Worm (Caenorhabditis elegans): ENCODE data around the gene nlp-66.

Gene nlp-66

DNA sequence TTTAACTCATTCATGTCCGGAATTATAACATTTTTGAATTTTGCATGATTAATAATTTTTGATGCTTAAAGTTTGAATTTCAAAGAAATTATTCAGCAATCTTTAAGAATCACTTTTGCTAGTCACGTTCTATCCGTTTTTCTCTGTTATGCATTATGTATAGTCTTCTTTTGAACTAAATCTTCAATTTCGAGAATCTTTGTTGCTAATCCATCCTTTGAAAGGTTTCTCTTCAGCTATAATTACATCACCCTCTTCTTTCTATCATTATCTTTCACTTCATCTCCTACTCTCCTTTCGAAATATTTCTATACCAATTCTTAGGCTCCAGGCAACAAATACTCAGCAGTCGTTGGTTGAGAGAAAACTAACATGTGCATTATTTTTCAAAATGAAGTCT is 34.9 kb upstream of the nlp-66 start:
- TF ChIP-seq mec-3 (tag; optimal IDR thresholded peaks at IDR 0.05; ENCODE audit: borderline replicate concordance) (no peak), ceh-18 (tag; optimal IDR thresholded peaks at IDR 0.05) (no peak), nhr-232 (tag; optimal IDR thresholded peaks at IDR 0.05) (no peak), ceh-45 (GFP tag; IDR thresholded peaks at IDR 0.05) (no peak), pax-1 (tag; optimal IDR thresholded peaks at IDR 0.05) (no peak), hlh-6 (tag; optimal IDR thresholded peaks at IDR 0.05) (no peak), ceh-2 (tag; optimal IDR thresholded peaks at IDR 0.05) (no peak), T23F11.4 (GFP tag; optimal IDR thresholded peaks at IDR 0.05) (no peak)

- TF ChIP-seq ceh-18 (tag; optimal IDR thresholded peaks at IDR 0.05) (no peak), tbx-2 (tag; optimal IDR thresholded peaks at IDR 0.05) (no peak), ref-2 (tag; optimal IDR thresholded peaks at IDR 0.05) (no peak), ttx-3 (tag; optimal IDR thresholded peaks at IDR 0.05) (no peak), pat-9 (tag; optimal IDR thresholded peaks at IDR 0.05) (no peak), ets-4 (tag; optimal IDR thresholded peaks at IDR 0.05) (no peak), ceh-2 (tag; optimal IDR thresholded peaks at IDR 0.05) (no peak), sox-4 (tag; optimal IDR thresholded peaks at IDR 0.05) (no peak), unc-42 (tag; optimal IDR thresholded peaks at IDR 0.05) (no peak), elt-4 (tag; optimal IDR thresholded peaks at IDR 0.05) (no peak), ahr-1 (tag; optimal IDR thresholded peaks at IDR 0.05) (no peak), ceh-14 (tag; optimal IDR thresholded peaks at IDR 0.05) (no peak), hlh-6 (tag; optimal IDR thresholded peaks at IDR 0.05) (no peak), rnt-1 (tag; optimal IDR thresholded peaks at IDR 0.05) (no peak), pha-2 (tag; optimal IDR thresholded peaks at IDR 0.05) (no peak), hlh-15 (tag; optimal IDR thresholded peaks at IDR 0.05) (no peak)
These were observed 21.0 kb upstream of the nlp-66 start for ce11 chrX:11137632-11138031.

DNA sequence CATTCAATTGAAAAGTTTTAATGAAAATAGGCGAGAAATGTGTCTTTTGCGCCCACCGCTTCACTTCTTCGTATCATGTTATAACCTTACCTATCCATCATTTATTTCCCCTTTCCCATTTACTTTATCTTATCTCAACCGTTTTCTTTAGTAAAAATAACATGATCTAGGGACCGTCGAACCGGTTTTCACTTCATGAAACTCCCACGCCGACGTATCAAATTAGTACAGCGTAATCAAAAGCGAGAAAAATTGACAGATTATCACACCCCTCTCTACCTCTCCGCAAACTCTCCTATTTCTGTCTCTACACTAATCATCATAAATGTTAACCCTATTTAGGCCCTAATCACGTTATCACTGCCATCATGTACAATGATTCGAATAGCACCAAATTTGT is 20.4 kb upstream of the nlp-66 start:
- TF ChIP-seq ceh-18 (tag; optimal IDR thresholded peaks at IDR 0.05) (no peak), ahr-1 (tag; optimal IDR thresholded peaks at IDR 0.05) (no peak), pha-4 (tag; optimal IDR thresholded peaks at IDR 0.05) (no peak), rnt-1 (tag; optimal IDR thresholded peaks at IDR 0.05) (no peak), pqm-1 (tag; optimal IDR thresholded peaks at IDR 0.05) (no peak), fkh-10 (GFP tag; optimal IDR thresholded peaks at IDR 0.05) (no peak), odd-2 (tag; optimal IDR thresholded peaks at IDR 0.05) (no peak), C38D4.7 (GFP tag; optimal IDR thresholded peaks at IDR 0.05) (no peak), hlh-15 (tag; optimal IDR thresholded peaks at IDR 0.05) (no peak), ceh-6 (GFP tag; optimal IDR thresholded peaks at IDR 0.05) (no peak), elt-4 (tag; optimal IDR thresholded peaks at IDR 0.05) (no peak), unc-42 (tag; optimal IDR thresholded peaks at IDR 0.05) (no peak), hlh-6 (tag; optimal IDR thresholded peaks at IDR 0.05) (no peak), Y22D7AL.16 (tag; optimal IDR thresholded peaks at IDR 0.05) (no peak), T23F11.4 (GFP tag; optimal IDR thresholded peaks at IDR 0.05) (no peak), elt-2 (tag; optimal IDR thresholded peaks at IDR 0.05) (no peak), lim-6 (tag; optimal IDR thresholded peaks at IDR 0.05) (no peak)

ce11 chrX:11134750-11135394 is 18.2 kb upstream of the nlp-66 start:
- TF ChIP-seq unc-3 (GFP tag; conservative IDR thresholded peaks at IDR 0.05) (no peak), unc-3 (tag; optimal IDR thresholded peaks at IDR 0.05) (no peak), fax-1 (tag; optimal IDR thresholded peaks at IDR 0.05) (no peak), K09A11.1 (tag; optimal IDR thresholded peaks at IDR 0.05; ENCODE audit: insufficient read depth) (no peak), madf-2 (tag; optimal IDR thresholded peaks at IDR 0.05) (no peak), T23F11.4 (GFP tag; optimal IDR thresholded peaks at IDR 0.05) (no peak), K02D7.2 (tag; optimal IDR thresholded peaks at IDR 0.05) (no peak), ceh-14 (tag; optimal IDR thresholded peaks at IDR 0.05) (no peak), mec-3 (tag; optimal IDR thresholded peaks at IDR 0.05; ENCODE audit: borderline replicate concordance) (no peak), pqm-1 (tag; optimal IDR thresholded peaks at IDR 0.05) (no peak), pros-1 (tag; optimal IDR thresholded peaks at IDR 0.05) (no peak), odd-2 (tag; optimal IDR thresholded peaks at IDR 0.05) (no peak), ama-1 (optimal IDR thresholded peaks at IDR 0.05) (no peak), F13H6.1 (tag; optimal IDR thresholded peaks at IDR 0.05) (no peak), zip-5 (tag; optimal IDR thresholded peaks at IDR 0.05) (no peak), lim-6 (tag; optimal IDR thresholded peaks at IDR 0.05) (no peak), ceh-34 (tag; optimal IDR thresholded peaks at IDR 0.05) (no peak)
